Worm (Caenorhabditis elegans) whole organism, L4/young adult: ENCODE data around the gene sel-10.

Source experiments
- W03F9.2 ChIP-seq: fragments of 150-350 bp; optimal IDR thresholded peaks from 2 replicates; lab custom pipeline; 2014; ENCODE audit warnings: missing biosample characterization, missing genetic modification characterization
- dao-5 ChIP-seq: sonication (generic microtip); optimal IDR thresholded peaks from 2 replicates; lab custom pipeline; 2016; ENCODE audit warnings: missing genotype, missing genetic modification characterization, moderate library complexity, missing compliant biosample characterization
- him-1 ChIP-seq: sonication (generic microtip); optimal IDR thresholded peaks from 2 replicates; lab custom pipeline; 2016; ENCODE audit warnings: missing genotype, missing genetic modification reagents, missing genetic modification characterization, missing compliant biosample characterization

Gene sel-10

ce11 chrV:13839433-13839832 is 20.3 kb downstream of the sel-10 start, which contains the start of gene F55B12.10:
F55B12.10 (plus strand) TSS chrV:13839733.
- TF ChIP-seq dao-5 = no peak

ce11 chrV:13840909-13841308 is 21.7 kb downstream of the sel-10 start, which contains the start of gene srx-17:
srx-17 (plus strand) TSS chrV:13841209.
- TF ChIP-seq him-1 (no peak), dao-5 (no peak), W03F9.2 (tag; lab: Kevin White, UChicago) (no peak)

DNA sequence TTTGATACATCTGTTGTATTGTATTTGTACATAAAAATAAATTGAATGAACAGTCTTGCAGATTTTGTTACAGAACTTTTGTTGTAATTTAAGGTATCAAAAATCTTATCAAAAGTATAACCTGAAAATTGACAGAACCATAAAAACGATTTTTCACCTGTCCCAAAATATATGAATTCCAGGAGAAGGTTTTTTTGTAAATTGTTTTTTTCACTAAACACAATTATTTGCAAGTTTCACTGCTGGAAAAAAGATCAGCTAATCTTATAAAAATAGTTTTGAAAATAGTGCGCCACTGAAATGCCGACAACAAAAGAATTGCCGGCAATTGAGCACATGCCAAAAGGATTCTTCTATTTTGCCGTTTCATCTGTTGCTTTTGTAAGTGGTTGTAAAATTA is 24.0 kb downstream of the sel-10 start, which contains the start of gene srx-130:
srx-130 (plus strand) TSS at position 301 of the 400 bp plus-strand sequence.
- TF ChIP-seq him-1 (no peak), dao-5 (no peak), W03F9.2 (tag; lab: Kevin White, UChicago) (no peak)

- TF ChIP-seq dao-5 (no peak), him-1 (no peak), W03F9.2 (tag; lab: Kevin White, UChicago) (no peak)
Measured at ce11 chrV:13845136-13845535, 26.0 kb downstream of the sel-10 start, which contains the start of gene srx-131. srx-131 (plus strand) TSS chrV:13845436.

- no peak for TF ChIP-seq dao-5
Measured at ce11 chrV:13848379-13848778, 29.2 kb downstream of the sel-10 start, which contains the start of gene srx-133. srx-133 (plus strand) TSS chrV:13848679.

ce11 chrV:13850170-13850569 is 31.0 kb downstream of the sel-10 start, which contains the start of gene hpx-2:
hpx-2 (plus strand) TSS chrV:13850470.
- TF ChIP-seq dao-5 = no peak
- no peak for TF ChIP-seq W03F9.2 (tag; lab: Kevin White, UChicago)

ce11 chrV:13854306-13854705 is 35.1 kb downstream of the sel-10 start, which contains the start of gene ttr-21:
ttr-21 (minus strand) TSS chrV:13854405.
- TF ChIP-seq W03F9.2 (tag; lab: Kevin White, UChicago) = no peak
- no peak for TF ChIP-seq dao-5
- TF ChIP-seq him-1 = no peak

DNA sequence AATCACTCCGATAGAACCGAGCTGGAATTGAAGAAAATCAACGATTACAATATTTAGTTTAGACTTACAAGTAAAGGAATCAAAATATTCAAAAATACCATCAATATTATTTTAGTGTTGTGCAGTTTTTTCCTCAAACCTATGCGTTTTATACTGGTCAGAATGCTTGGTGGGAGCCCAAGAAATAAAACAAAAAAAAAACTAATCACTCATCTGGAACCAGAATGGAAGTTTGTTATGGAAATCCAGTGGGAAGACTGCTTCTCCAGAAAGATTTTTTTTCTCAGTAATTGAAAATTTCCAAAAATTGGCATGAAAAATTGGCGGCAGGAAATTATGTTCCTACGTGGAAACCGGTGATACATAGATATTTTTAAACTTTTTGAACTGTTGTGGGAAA is 37.2 kb downstream of the sel-10 start, which contains the start of gene srx-134:
srx-134 (minus strand) TSS at position 101 of the 400 bp plus-strand sequence.
- TF ChIP-seq W03F9.2 (tag; lab: Kevin White, UChicago) (no peak), dao-5 (no peak), him-1 (no peak)

DNA sequence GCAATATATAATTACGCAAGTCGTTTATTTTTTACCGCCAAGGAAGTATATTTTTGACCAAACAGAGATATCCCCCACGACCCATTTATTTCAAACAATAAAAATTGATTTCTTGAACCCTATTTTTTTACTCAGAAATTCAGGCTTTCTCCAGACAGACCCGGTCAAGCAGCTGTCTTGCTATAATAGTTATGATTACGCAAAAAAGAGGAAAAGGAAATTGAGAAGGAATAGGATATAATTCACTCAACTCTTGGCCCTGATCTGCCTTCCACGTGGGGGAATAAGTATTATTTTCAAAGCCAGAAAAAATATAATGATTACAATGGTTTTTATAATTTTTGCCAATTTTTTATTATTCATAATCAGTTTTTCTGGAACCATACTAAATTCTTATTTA is 38.0 kb downstream of the sel-10 start, which contains the start of gene srx-136:
srx-136 (plus strand) TSS at position 301 of the 400 bp plus-strand sequence.
- TF ChIP-seq W03F9.2 (tag; lab: Kevin White, UChicago) (no peak), him-1 (no peak), dao-5 (no peak)

ce11 chrV:13858906-13859305 is 39.7 kb downstream of the sel-10 start, which contains the start of gene srx-135:
srx-135 (plus strand) TSS chrV:13859206.
- TF ChIP-seq W03F9.2 (tag; lab: Kevin White, UChicago) (no peak), him-1 (no peak), dao-5 (no peak)

DNA sequence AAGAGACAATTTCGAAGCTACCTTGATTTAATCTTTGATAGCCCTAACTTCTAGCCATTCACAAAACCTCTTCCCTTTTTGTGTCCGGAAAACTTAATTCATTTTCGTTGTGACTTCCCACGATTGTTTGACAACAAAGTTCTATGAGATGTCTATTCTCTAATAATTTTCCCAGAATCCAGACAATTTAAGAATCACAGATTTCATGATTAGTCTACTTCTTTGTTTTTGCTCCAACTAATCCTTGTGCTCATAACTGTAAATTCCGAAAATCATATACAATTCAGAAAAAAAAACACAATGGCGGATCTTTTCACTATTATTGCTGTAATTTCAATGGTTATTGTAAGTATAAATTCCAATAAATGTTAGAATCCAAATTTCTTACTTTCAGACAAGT is 43.3 kb downstream of the sel-10 start, which contains the start of gene srx-137:
srx-137 (plus strand) TSS at position 301 of the 400 bp plus-strand sequence.
- no peak for TF ChIP-seq dao-5
- TF ChIP-seq him-1 = no peak
- no peak for TF ChIP-seq W03F9.2 (tag; lab: Kevin White, UChicago)

- TF ChIP-seq dao-5 = no peak
- no peak for TF ChIP-seq W03F9.2 (tag; lab: Kevin White, UChicago)
- no peak for TF ChIP-seq him-1
Measured at ce11 chrV:13863700-13864099, 44.5 kb downstream of the sel-10 start.

DNA sequence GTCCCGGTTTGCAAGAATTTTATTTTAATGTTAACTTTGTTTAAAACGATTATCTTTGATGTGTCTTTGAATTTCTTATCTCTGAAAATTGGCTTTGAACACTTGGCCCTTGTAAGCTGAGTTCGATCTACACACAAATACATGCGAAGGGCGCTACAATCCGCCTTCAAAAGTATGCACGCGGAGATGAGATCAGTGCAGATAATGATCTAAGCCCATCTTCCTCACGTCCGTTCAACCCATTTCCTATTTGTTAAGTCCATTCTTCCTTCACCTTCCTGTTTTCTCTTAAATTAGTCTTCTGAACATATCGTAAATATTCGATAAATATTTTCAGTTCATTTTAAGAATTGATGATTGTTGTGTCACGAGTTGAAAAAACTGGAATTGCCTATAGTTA is 47.2 kb downstream of the sel-10 start, which contains the start of gene nhr-175:
nhr-175 (plus strand) TSS at position 339 of the 400 bp plus-strand sequence.
- no peak for TF ChIP-seq W03F9.2 (tag; lab: Kevin White, UChicago)
- no peak for TF ChIP-seq dao-5
- TF ChIP-seq him-1 = no peak

DNA sequence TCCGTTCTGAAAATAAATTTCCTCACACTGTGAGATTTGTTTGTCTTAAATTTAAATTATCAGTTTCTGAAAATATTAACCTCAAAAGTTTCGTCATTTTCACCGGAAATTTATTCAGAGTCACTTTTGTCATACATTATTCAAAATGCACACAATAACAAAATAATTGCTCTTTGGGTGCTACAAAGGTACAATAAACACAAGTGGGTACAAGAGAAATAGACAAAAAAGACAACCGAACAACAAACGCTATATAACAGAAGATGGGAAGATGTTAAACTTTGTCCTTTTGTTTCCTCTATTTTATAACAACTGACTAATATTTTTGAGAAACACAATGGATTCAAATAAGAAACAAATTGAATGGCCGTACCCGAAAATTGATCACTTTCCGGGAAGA is 50.4 kb downstream of the sel-10 start:
- TF ChIP-seq W03F9.2 (tag; lab: Kevin White, UChicago) (no peak), him-1 (no peak), dao-5 (no peak)
